Worm (Caenorhabditis elegans): ENCODE data around the gene B0035.18.

B0035.18 gene

ce11 chrIV:11314885-11315284, 5.2 kb upstream of the B0035.18 start, which contains the start of the genes B0035.3, B0035.22 and pfd-4:
Gene B0035.3 (minus strand): TSS chrIV:11314998.
Gene B0035.22 (plus strand): TSS chrIV:11315153.
Gene pfd-4 (plus strand): TSS chrIV:11315207.
- no peak for TF ChIP-seq vab-15 (tag; optimal IDR thresholded peaks at IDR 0.05)
- peak; percentile 84 for TF ChIP-seq nhr-85 (tag)
- no peak for TF ChIP-seq hlh-4 (tag; optimal IDR thresholded peaks at IDR 0.05)
- no peak for TF ChIP-seq ztf-4 (tag; optimal IDR thresholded peaks at IDR 0.05)
- TF ChIP-seq swsn-7 (tag; optimal IDR thresholded peaks at IDR 0.05), result peak; percentile 77
- no peak for TF ChIP-seq egl-27 (tag; optimal IDR thresholded peaks at IDR 0.05)
- no peak for TF ChIP-seq pqm-1 (tag; optimal IDR thresholded peaks at IDR 0.05)
- no peak for TF ChIP-seq unc-62 (GFP tag; optimal IDR thresholded peaks at IDR 0.05)
- TF ChIP-seq C34B4.2 (tag; optimal IDR thresholded peaks at IDR 0.05), result no peak
- peak; percentile 11 for TF ChIP-seq fos-1 (tag; optimal IDR thresholded peaks at IDR 0.05)
- peak; percentile 87 for TF ChIP-seq ceh-90 (tag; optimal IDR thresholded peaks at IDR 0.05)
- peak; percentile 80 for TF ChIP-seq dsc-1 (tag; optimal IDR thresholded peaks at IDR 0.05)
- peak; percentile 72 for TF ChIP-seq xbp-1 (tag; optimal IDR thresholded peaks at IDR 0.05)
- peak; percentile 67 for TF ChIP-seq sox-4 (tag; optimal IDR thresholded peaks at IDR 0.05)
- peak; percentile 73 for TF ChIP-seq C04F5.9 (tag; optimal IDR thresholded peaks at IDR 0.05)
- TF ChIP-seq egl-13 (tag; optimal IDR thresholded peaks at IDR 0.05), result peak; percentile 70
- peak; percentile 39 for TF ChIP-seq blmp-1 (tag; optimal IDR thresholded peaks at IDR 0.05)
- peak; percentile 82 for TF ChIP-seq tbx-2 (tag; optimal IDR thresholded peaks at IDR 0.05)
- TF ChIP-seq zag-1 (tag; optimal IDR thresholded peaks at IDR 0.05), result no peak
- peak; percentile 82 for TF ChIP-seq nhr-47 (tag; optimal IDR thresholded peaks at IDR 0.05)
- no peak for TF ChIP-seq unc-98 (GFP tag; IDR thresholded peaks at IDR 0.05)
- no peak for TF ChIP-seq pag-3 (tag; optimal IDR thresholded peaks at IDR 0.05; ENCODE audit: borderline replicate concordance, insufficient read depth)
- peak; percentile 14 to 60 for TF ChIP-seq efl-1 (optimal IDR thresholded peaks at IDR 0.05)
- peak; percentile 45 to 73 for TF ChIP-seq efl-1 (GFP tag; optimal IDR thresholded peaks at IDR 0.05 in 1 of 2)
- TF ChIP-seq aly-2 (tag; optimal IDR thresholded peaks at IDR 0.05), result peak; percentile 33
- TF ChIP-seq fkh-4 (tag; optimal IDR thresholded peaks at IDR 0.05; ENCODE audit: borderline replicate concordance), result peak; percentile 84
- no peak for TF ChIP-seq efl-3 (GFP tag; optimal IDR thresholded peaks at IDR 0.05)
- TF ChIP-seq hpl-2 (GFP tag; optimal IDR thresholded peaks at IDR 0.05), result no peak
- TF ChIP-seq lin-35 (GFP tag; optimal IDR thresholded peaks at IDR 0.05), result peak; percentile 35 to 50
- no peak for TF ChIP-seq nhr-76 (tag; optimal IDR thresholded peaks at IDR 0.05)
- no peak for TF ChIP-seq nhr-77 (tag; optimal IDR thresholded peaks at IDR 0.05)
- TF ChIP-seq lin-39 (tag; optimal IDR thresholded peaks at IDR 0.05), result no peak
- TF ChIP-seq mab-9 (GFP tag; IDR thresholded peaks at IDR 0.05), result no peak
- TF ChIP-seq unc-30 (tag; optimal IDR thresholded peaks at IDR 0.05), result no peak
- no peak for TF ChIP-seq sptf-1 (tag; optimal IDR thresholded peaks at IDR 0.05)
- peak; percentile 83 for TF ChIP-seq irx-1 (tag; optimal IDR thresholded peaks at IDR 0.05)
- TF ChIP-seq ceh-88 (GFP tag; IDR thresholded peaks at IDR 0.05), result no peak
- TF ChIP-seq dpl-1 (GFP tag; optimal IDR thresholded peaks at IDR 0.05), result peak; percentile 41 to 57 (median 45)
- no peak for TF ChIP-seq mef-2 (tag; optimal IDR thresholded peaks at IDR 0.05)
- no peak for TF ChIP-seq nhr-237 (tag; optimal IDR thresholded peaks at IDR 0.05)
- TF ChIP-seq nhr-28 (tag; optimal IDR thresholded peaks at IDR 0.05), result no peak
- TF ChIP-seq F16B12.6 (tag; optimal IDR thresholded peaks at IDR 0.05), result no peak
- TF ChIP-seq isw-1 (GFP tag; IDR thresholded peaks at IDR 0.05), result no peak
- peak; percentile 33 for TF ChIP-seq C16A3.4 (tag; optimal IDR thresholded peaks at IDR 0.05)
- peak in 1 of 2 experiments; percentile 83 for TF ChIP-seq ztf-11 (tag; optimal IDR thresholded peaks at IDR 0.05)
- peak in 2 of 6 experiments; percentile 16 to 54 for TF ChIP-seq elt-3 (tag; optimal IDR thresholded peaks at IDR 0.05)
- peak; percentile 58 for TF ChIP-seq nhr-19 (GFP tag; conservative IDR thresholded peaks at IDR 0.05)
- no peak for TF ChIP-seq grh-1 (GFP tag; IDR thresholded peaks at IDR 0.05)
- TF ChIP-seq aha-1 (tag; optimal IDR thresholded peaks at IDR 0.05), result no peak
- no peak for TF ChIP-seq zip-4 (GFP tag; optimal IDR thresholded peaks at IDR 0.05)
- no peak for TF ChIP-seq ceh-63 (GFP tag; optimal IDR thresholded peaks at IDR 0.05)
- TF ChIP-seq lin-14 (GFP tag; optimal IDR thresholded peaks at IDR 0.05), result peak; percentile 74
- TF ChIP-seq fkh-8 (tag; optimal IDR thresholded peaks at IDR 0.05), result peak; percentile 39
- peak in 1 of 3 experiments; percentile 30 for TF ChIP-seq ceh-82 (tag; optimal IDR thresholded peaks at IDR 0.05)
